Fruit fly (Drosophila melanogaster): ENCODE measurements around the gene CG10462.

CG10462 gene

DNA sequence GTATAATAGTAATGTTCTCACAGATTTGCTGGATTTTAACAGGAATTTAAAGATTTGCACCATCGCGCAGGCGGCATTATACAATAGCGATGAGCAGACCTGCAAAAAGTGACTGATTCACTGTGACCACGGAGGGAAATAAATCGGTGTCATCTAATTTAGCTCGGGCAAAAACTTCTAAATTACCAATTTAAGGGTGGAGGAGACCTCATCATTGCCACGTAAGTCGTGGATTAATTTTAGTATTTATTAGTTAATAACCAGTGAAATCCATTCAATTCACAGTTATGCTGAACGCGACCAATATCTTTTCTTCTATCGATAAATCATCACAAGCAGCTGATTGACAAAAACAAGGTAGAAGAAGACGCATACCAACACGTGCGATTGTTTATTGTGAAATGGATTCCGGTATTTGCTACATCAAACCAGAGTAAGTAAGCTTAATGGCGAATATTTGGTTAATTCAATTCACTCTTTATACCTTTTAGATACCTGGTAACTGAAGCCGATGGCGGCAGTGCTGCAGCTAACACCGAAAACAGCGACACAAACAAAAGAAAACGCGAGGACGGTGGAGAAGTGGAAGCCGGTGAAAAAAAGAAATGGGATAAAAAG lies 22.8 kb upstream of the CG10462 start, which contains the start of the genes CG10628 and Dus3:
Gene CG10628 (minus strand): TSS at position 105 of the 618 bp plus-strand sequence.
Gene Dus3 (plus strand): TSS at position 369 of the 618 bp plus-strand sequence.
- TF ChIP-seq ems (GFP tag; optimal IDR thresholded peaks at IDR 0.05), result peak; percentile 93
- peak; percentile 92 for TF ChIP-seq CG13424 (tag; optimal IDR thresholded peaks at IDR 0.05)
- TF ChIP-seq D (optimal IDR thresholded peaks at IDR 0.05), result no peak
- peak; percentile 83 for TF ChIP-seq D (GFP tag; optimal IDR thresholded peaks at IDR 0.05)
- TF ChIP-seq tgo (GFP tag; IDR thresholded peaks at IDR 0.05), result peak; percentile 93
- peak; percentile 89 for TF ChIP-seq CG11093 (GFP tag; IDR thresholded peaks at IDR 0.05)
- TF ChIP-seq BtbVII (GFP tag; optimal IDR thresholded peaks at IDR 0.05), result peak; percentile 82
- TF ChIP-seq grn (GFP tag; optimal IDR thresholded peaks at IDR 0.05), result no peak
- TF ChIP-seq hbn (GFP tag; IDR thresholded peaks at IDR 0.05; ENCODE audit: partially characterized antibody), result 0 out of 2 replicates have a peak, but pooled peaks have one; percentile 28
- no peak for TF ChIP-seq usp (GFP tag; optimal IDR thresholded peaks at IDR 0.05)
- peak; percentile 89 for TF ChIP-seq Aef1 (GFP tag; IDR thresholded peaks at IDR 0.05)
- peak; percentile 90 for TF ChIP-seq CG1602 (GFP tag; optimal IDR thresholded peaks at IDR 0.05)
- TF ChIP-seq Taf1 (GFP tag; IDR thresholded peaks at IDR 0.05), result peak; percentile 81; the same call in 1 of the 2 replicates
- no peak; the same call in 1 of the 2 replicates for TF ChIP-seq CG2129 (GFP tag; IDR thresholded peaks at IDR 0.05; ENCODE audit: partially characterized antibody)
- TF ChIP-seq CG1603 (tag; optimal IDR thresholded peaks at IDR 0.05), result peak; percentile 96
- TF ChIP-seq CG3163 (GFP tag; optimal IDR thresholded peaks at IDR 0.05), result peak; percentile 75
- TF ChIP-seq CG15696 (tag; optimal IDR thresholded peaks at IDR 0.05), result peak; percentile 86
- TF ChIP-seq Ets97D (GFP tag; optimal IDR thresholded peaks at IDR 0.05), result peak; percentile 83
- TF ChIP-seq sna (GFP tag; IDR thresholded peaks at IDR 0.05; ENCODE audit: partially characterized antibody), result peak; percentile 52; the same call in 1 of the 2 replicates
- TF ChIP-seq toy (GFP tag; IDR thresholded peaks at IDR 0.05), result peak; percentile 64
- peak; percentile 64; the same call in 2 of the 3 replicates for TF ChIP-seq CG34224 (GFP tag; IDR thresholded peaks at IDR 0.05; ENCODE audit: partially characterized antibody)
- peak; percentile 82 for TF ChIP-seq CG8944 (GFP tag; optimal IDR thresholded peaks at IDR 0.05)
- peak; percentile 93 for TF ChIP-seq Xrp1 (GFP tag; IDR thresholded peaks at IDR 0.05)
- peak; percentile 88 for TF ChIP-seq CG10147 (GFP tag; optimal IDR thresholded peaks at IDR 0.05)
- TF ChIP-seq Asciz (GFP tag; optimal IDR thresholded peaks at IDR 0.05), result peak; percentile 73
- TF ChIP-seq CG3065 (GFP tag; optimal IDR thresholded peaks at IDR 0.05), result peak; percentile 77
- TF ChIP-seq pzg (GFP tag; optimal IDR thresholded peaks at IDR 0.05), result peak; percentile 73
- peak; percentile 75 for TF ChIP-seq dimm (GFP tag; IDR thresholded peaks at IDR 0.05)
- peak; percentile 91 for TF ChIP-seq CG14014 (GFP tag; IDR thresholded peaks at IDR 0.05)
- TF ChIP-seq lola (GFP tag; optimal IDR thresholded peaks at IDR 0.05), result peak in 1 of 3 experiments; percentile 85
- peak; percentile 89 for TF ChIP-seq ase (GFP tag; IDR thresholded peaks at IDR 0.05)
- peak; percentile 89 for TF ChIP-seq CG17359 (tag; optimal IDR thresholded peaks at IDR 0.05)
- TF ChIP-seq CG12659 (GFP tag; optimal IDR thresholded peaks at IDR 0.05), result peak; percentile 92
- TF ChIP-seq CG8089 (GFP tag; optimal IDR thresholded peaks at IDR 0.05), result peak; percentile 78
- peak; percentile 74 for TF ChIP-seq CG6854 (GFP tag; optimal IDR thresholded peaks at IDR 0.05)
- TF ChIP-seq CG32532 (GFP tag; IDR thresholded peaks at IDR 0.05), result peak; percentile 96
- peak; percentile 59 for TF ChIP-seq lbe (GFP tag; optimal IDR thresholded peaks at IDR 0.05)
- TF ChIP-seq MESR4 (GFP tag; optimal IDR thresholded peaks at IDR 0.05), result peak; percentile 52
- TF ChIP-seq gsb (GFP tag; IDR thresholded peaks at IDR 0.05), result peak; percentile 77
- TF ChIP-seq fd102C (GFP tag; optimal IDR thresholded peaks at IDR 0.05), result peak; percentile 22
- TF ChIP-seq CG15514 (GFP tag; optimal IDR thresholded peaks at IDR 0.05), result peak; percentile 83
- TF ChIP-seq CG4360 (GFP tag; IDR thresholded peaks at IDR 0.05), result peak; percentile 58
- TF ChIP-seq CG9817 (tag; optimal IDR thresholded peaks at IDR 0.05), result peak; percentile 92
- peak; percentile 86 for TF ChIP-seq Ssrp (tag; optimal IDR thresholded peaks at IDR 0.05)
- peak; percentile 77 for TF ChIP-seq Sin3A (optimal IDR thresholded peaks at IDR 0.05)
- TF ChIP-seq ab (GFP tag; optimal IDR thresholded peaks at IDR 0.05), result peak; percentile 77
- peak; percentile 88 for TF ChIP-seq dmrt99B (tag; optimal IDR thresholded peaks at IDR 0.05)
- TF ChIP-seq sens (GFP tag), result peak; percentile 98
- TF ChIP-seq her (GFP tag; optimal IDR thresholded peaks at IDR 0.05), result peak; percentile 86
- TF ChIP-seq bab2 (GFP tag; optimal IDR thresholded peaks at IDR 0.05), result peak; percentile 93
